Worm (Caenorhabditis elegans) whole organism, L3 larva: ENCODE results near the gene ZK1067.4.

Source experiments
- R02D3.7 ChIP-seq: fragments of 150-350 bp; optimal IDR thresholded peaks from 2 replicates; lab custom pipeline; 2014; ENCODE audit warnings: missing biosample characterization, missing genetic modification characterization
- ZK546.5 ChIP-seq: sonication (generic microtip); optimal IDR thresholded peaks from 2 replicates; lab custom pipeline; 2017; ENCODE audit warnings: missing biosample characterization, missing genetic modification characterization
- daf-12 ChIP-seq: fragments of 150-350 bp; optimal IDR thresholded peaks from 2 replicates; lab custom pipeline; 2014; ENCODE audit warnings: missing biosample characterization, missing genetic modification reagents, missing genetic modification characterization
- mdl-1 ChIP-seq: fragments of 150-350 bp; optimal IDR thresholded peaks from 2 replicates; lab custom pipeline; 2014; ENCODE audit warnings: missing biosample characterization, missing genetic modification characterization
- nhr-28 ChIP-seq: fragments of 150-350 bp; optimal IDR thresholded peaks from 2 replicates; lab custom pipeline; 2014; ENCODE audit warnings: missing biosample characterization, missing genetic modification characterization
- nhr-43 ChIP-seq: sonication (generic microtip); optimal IDR thresholded peaks from 2 replicates; lab custom pipeline; 2016; ENCODE audit warnings: mild to moderate bottlenecking, missing genetic modification characterization, missing compliant biosample characterization; ENCODE audit not compliant: poor library complexity, severe bottlenecking
- nhr-67 ChIP-seq: fragments of 150-350 bp; optimal IDR thresholded peaks from 2 replicates; lab custom pipeline; 2014; ENCODE audit warnings: missing biosample characterization, missing genetic modification characterization
- unc-39 ChIP-seq: sonication (generic microtip); optimal IDR thresholded peaks from 4 replicates; lab custom pipeline; 2017; ENCODE audit warnings: missing biosample characterization, missing genetic modification characterization

DNA sequence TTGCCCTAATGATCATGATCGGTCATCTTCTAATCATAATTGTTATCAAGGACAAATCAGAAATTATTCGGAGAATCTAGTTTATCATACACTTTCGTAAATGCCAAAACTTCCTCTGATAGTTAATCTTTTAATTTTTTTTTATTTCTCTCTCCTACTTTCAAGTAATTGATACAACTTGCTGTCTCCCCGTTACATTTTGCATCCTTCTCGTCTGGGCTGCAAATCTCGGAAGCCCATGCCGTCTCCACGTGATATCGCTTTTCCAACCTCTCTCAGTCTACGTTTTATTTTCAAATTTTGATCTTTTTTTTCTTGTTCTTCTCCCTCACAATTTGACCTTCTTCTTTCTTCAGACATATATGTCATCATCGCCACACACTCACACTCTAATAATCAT lies 49.2 kb upstream of the ZK1067.4 start, which contains the start of gene rhy-1:
- no peak for TF ChIP-seq nhr-67 (tag; lab: Kevin White, UChicago)
- no peak for TF ChIP-seq mdl-1 (tag; lab: Kevin White, UChicago)
- no peak for TF ChIP-seq nhr-43 (tag; lab: Kevin White, UChicago)
- no peak for TF ChIP-seq nhr-28 (tag; lab: Kevin White, UChicago)
- TF ChIP-seq ZK546.5 (tag; lab: Kevin White, UChicago), result no peak
- no peak for TF ChIP-seq R02D3.7 (tag; lab: Kevin White, UChicago)
- TF ChIP-seq daf-12 (tag; lab: Kevin White, UChicago), result no peak
- TF ChIP-seq unc-39 (tag; lab: Kevin White, UChicago), result no peak
